Worm (Caenorhabditis elegans): ENCODE measurements around the gene blos-1.

Gene blos-1

ce11 chrIII:10211889-10212494 lies at the start of gene blos-1, which contains the start of gene best-18:
Gene blos-1, minus strand, starts transcription at chrIII:10211946.
Gene best-18, plus strand, starts transcription at chrIII:10212396.
- TF ChIP-seq sdz-38 (tag; optimal IDR thresholded peaks at IDR 0.05) (no peak), F22D6.2 (tag; optimal IDR thresholded peaks at IDR 0.05) (no peak), dox-1 (GFP tag; IDR thresholded peaks at IDR 0.05) (no peak), cebp-1 (GFP tag; IDR thresholded peaks at IDR 0.05) (no peak), cebp-1 (tag; optimal IDR thresholded peaks at IDR 0.05) (peak; percentile 16), lsl-1 (GFP tag; optimal IDR thresholded peaks at IDR 0.05) (peak; percentile 46), gei-17 (GFP tag; optimal IDR thresholded peaks at IDR 0.05) (no peak), nhr-120 (GFP tag; IDR thresholded peaks at IDR 0.05) (no peak)

- TF ChIP-seq lsl-1 (GFP tag; optimal IDR thresholded peaks at IDR 0.05) = peak; percentile 11
- no peak for TF ChIP-seq nfya-2 (GFP tag; IDR thresholded peaks at IDR 0.05)
Observed at ce11 chrIII:10261256-10261655, 49.5 kb upstream of the blos-1 start.

ce11 chrIII:10258641-10259040 lies 46.9 kb upstream of the blos-1 start, which contains the start of gene rip-1:
Gene rip-1, minus strand, starts transcription at chrIII:10258741.
- no peak for TF ChIP-seq F55B11.4 (tag; optimal IDR thresholded peaks at IDR 0.05; ENCODE audit: borderline replicate concordance, insufficient read depth)
- TF ChIP-seq tbp1 (GFP tag; optimal IDR thresholded peaks at IDR 0.05) = no peak
- TF ChIP-seq atf-7 (tag; optimal IDR thresholded peaks at IDR 0.05) = no peak
- TF ChIP-seq C06A6.2 (GFP tag; conservative IDR thresholded peaks at IDR 0.05) = no peak
- no peak for TF ChIP-seq D2030.7 (GFP tag; IDR thresholded peaks at IDR 0.05)
- no peak for TF ChIP-seq Y56A3A.18 (GFP tag; IDR thresholded peaks at IDR 0.05)
- TF ChIP-seq mxl-1 (tag; optimal IDR thresholded peaks at IDR 0.05) = no peak
- TF ChIP-seq die-1 (tag; optimal IDR thresholded peaks at IDR 0.05) = no peak
- no peak for TF ChIP-seq F33H1.4 (GFP tag; IDR thresholded peaks at IDR 0.05)
- no peak for TF ChIP-seq F23B12.7 (tag; optimal IDR thresholded peaks at IDR 0.05; ENCODE audit: insufficient read depth)
- TF ChIP-seq fkh-3 (tag; optimal IDR thresholded peaks at IDR 0.05) = no peak
- TF ChIP-seq nhr-179 (tag; optimal IDR thresholded peaks at IDR 0.05) = no peak
- TF ChIP-seq lsl-1 (GFP tag; optimal IDR thresholded peaks at IDR 0.05) = no peak
- TF ChIP-seq xnd-1 (tag; optimal IDR thresholded peaks at IDR 0.05) = no peak
- TF ChIP-seq snpc-1.3 (tag; optimal IDR thresholded peaks at IDR 0.05; ENCODE audit: insufficient read depth) = no peak
- no peak for TF ChIP-seq F49E8.2 (tag; optimal IDR thresholded peaks at IDR 0.05; ENCODE audit: insufficient read depth)

ce11 chrIII:10254583-10254982 lies 42.8 kb upstream of the blos-1 start, which contains the start of gene R01H10.4:
Gene R01H10.4, plus strand, starts transcription at chrIII:10254818.
- TF ChIP-seq ztf-18 (tag; optimal IDR thresholded peaks at IDR 0.05) (no peak), madf-3 (GFP tag; IDR thresholded peaks at IDR 0.05) (no peak), F33H1.4 (GFP tag; IDR thresholded peaks at IDR 0.05) (no peak), snpc-1.1 (tag; optimal IDR thresholded peaks at IDR 0.05; ENCODE audit: insufficient read depth) (no peak), lsy-27 (tag; optimal IDR thresholded peaks at IDR 0.05; ENCODE audit: borderline replicate concordance, insufficient read depth) (no peak), athp-1 (tag; optimal IDR thresholded peaks at IDR 0.05) (no peak), ceh-40 (GFP tag; IDR thresholded peaks at IDR 0.05) (no peak), him-1 (tag; optimal IDR thresholded peaks at IDR 0.05) (no peak), Y95B8A.8 (GFP tag; IDR thresholded peaks at IDR 0.05) (no peak), nhr-27 (tag; optimal IDR thresholded peaks at IDR 0.05) (no peak)

Measured in whole organism, young adult.